Fruit fly (Drosophila melanogaster) Kc167 (cell line): Measurements from ENCODE around the gene ATP6AP2.

ENCODE experiments used
- Myc ChIP-seq: fragments of >200 bp; optimal IDR thresholded peaks from 2 replicates; lab custom pipeline; 2017; ENCODE audit warnings: missing external identifiers
- Sin3A ChIP-seq: fragments of >200 bp; optimal IDR thresholded peaks from 2 replicates; lab custom pipeline; 2018; ENCODE audit warnings: missing external identifiers
- h ChIP-seq: fragments of >200 bp; optimal IDR thresholded peaks from 3 replicates; lab custom pipeline; 2018; ENCODE audit warnings: missing external identifiers
- insv ChIP-seq: fragments of >200 bp; optimal IDR thresholded peaks from 3 replicates; lab custom pipeline; 2018; ENCODE audit warnings: missing external identifiers
- psq ChIP-seq: fragments of >200 bp; optimal IDR thresholded peaks from 2 replicates; lab custom pipeline; 2017; ENCODE audit warnings: missing external identifiers

DNA sequence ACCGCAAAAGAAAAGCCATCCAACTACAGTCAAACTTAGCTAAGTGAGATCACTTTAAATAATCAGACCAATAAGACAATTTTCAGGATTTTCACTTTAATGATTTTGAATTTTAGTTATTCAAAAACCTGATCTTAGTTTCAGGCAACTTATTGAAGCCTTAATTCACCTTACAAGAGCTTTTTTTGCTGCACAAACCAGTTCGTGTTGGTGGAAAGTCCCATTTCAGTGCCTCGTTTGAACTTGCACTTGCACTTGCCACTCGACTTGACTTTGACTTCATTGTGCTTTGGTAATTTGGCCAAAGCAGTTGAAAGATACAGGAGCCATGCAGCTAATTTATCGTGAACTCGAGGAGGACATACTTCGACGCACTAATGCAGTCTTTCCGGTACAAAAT, 8.9 kb upstream of the ATP6AP2 start, which contains the start of gene St2:
- TF ChIP-seq insv (lab: Kevin White, UChicago) = no peak
- TF ChIP-seq Sin3A = no peak
- no peak for TF ChIP-seq psq (lab: Kevin White, UChicago)
- no peak for TF ChIP-seq Myc (lab: Kevin White, UChicago)
- TF ChIP-seq h (lab: Kevin White, UChicago) = no peak
